Worm (Caenorhabditis elegans) whole organism, L1 larva: ENCODE measurements around the gene F09B12.3.

Experiments
- F16B12.6 ChIP-seq: fragments of 150-350 bp; optimal IDR thresholded peaks from 2 replicates; lab custom pipeline; 2014; ENCODE audit warnings: missing biosample characterization, missing genetic modification characterization
- aha-1 ChIP-seq: fragments of 150-350 bp; optimal IDR thresholded peaks from 2 replicates; lab custom pipeline; 2014; ENCODE audit warnings: missing biosample characterization, missing genetic modification characterization
- blmp-1 ChIP-seq: fragments of 150-350 bp; optimal IDR thresholded peaks from 2 replicates; lab custom pipeline; 2014; ENCODE audit warnings: missing biosample characterization, missing genetic modification characterization
- ceh-82 ChIP-seq, 3 experiments: fragments of 150-350 bp in 1 of 3; sonication (generic microtip) in 2 of 3; optimal IDR thresholded peaks; 2 replicates each; lab custom pipeline; 2014 to 2017; ENCODE audit warnings: missing biosample characterization in 3 of 3, missing genetic modification characterization in 3 of 3
- ceh-90 ChIP-seq: sonication (generic microtip); optimal IDR thresholded peaks from 2 replicates; lab custom pipeline; 2016; ENCODE audit warnings: missing genetic modification characterization, missing compliant biosample characterization
- efl-1 ChIP-seq, 4 experiments: fragments of 150-350 bp; optimal IDR thresholded peaks in 3 of 4; peaks in 1 of 4; 1 replicate in 1 of 4; 2 replicates in 3 of 4; lab custom pipeline; 2014; ENCODE audit warnings: missing biosample characterization in 2 of 4, missing genetic modification characterization in 2 of 4, missing genetic modification reagents in 2 of 4
- egl-13 ChIP-seq: sonication (generic microtip); optimal IDR thresholded peaks from 2 replicates; lab custom pipeline; 2016; ENCODE audit warnings: missing genotype, missing genetic modification reagents, missing genetic modification characterization, missing compliant biosample characterization
- egl-27 ChIP-seq, 2 experiments: fragments of 150-350 bp in 1 of 2; sonication (generic microtip); optimal IDR thresholded peaks; 3 replicates each; lab custom pipeline; 2017 to 2018; ENCODE audit warnings: missing biosample characterization in 2 of 2, missing genetic modification characterization in 2 of 2, missing genetic modification reagents in 2 of 2
- elt-3 ChIP-seq, 6 experiments: fragments of 150-350 bp in 1 of 6; sonication (generic microtip); optimal IDR thresholded peaks; 2 replicates each; lab custom pipeline; 2017 to 2018; ENCODE audit warnings: missing biosample characterization in 6 of 6, missing genetic modification characterization in 6 of 6, inconsistent platforms in 1 of 6
- fkh-4 ChIP-seq: sonication (generic microtip); optimal IDR thresholded peaks from 2 replicates; lab custom pipeline; 2016; ENCODE audit warnings: missing compliant biosample characterization, missing genetic modification characterization, borderline replicate concordance
- fos-1 ChIP-seq: fragments of 150-350 bp; optimal IDR thresholded peaks from 2 replicates; lab custom pipeline; 2014; ENCODE audit warnings: missing biosample characterization, missing genetic modification characterization
- grh-1 ChIP-seq: fragments of 200-800 bp; sonication (Bioruptor generic); IDR thresholded peaks from 2 replicates; pipeline ENCODE4 v1.3.6; 2022; ENCODE audit warnings: missing genetic modification reagents, missing genetic modification characterization, missing compliant biosample characterization
- hlh-17 ChIP-seq: fragments of 200-800 bp; sonication (Bioruptor generic); optimal IDR thresholded peaks from 2 replicates; lab custom pipeline; 2018; ENCODE audit warnings: missing genetic modification characterization, mild to moderate bottlenecking, missing compliant biosample characterization, moderate library complexity, borderline replicate concordance
- hpl-2 ChIP-seq: fragments of 150-350 bp; optimal IDR thresholded peaks from 2 replicates; lab custom pipeline; 2014; ENCODE audit warnings: missing biosample characterization, missing genetic modification reagents, missing genetic modification characterization
- lin-14 ChIP-seq: fragments of 200-800 bp; sonication (Bioruptor generic); optimal IDR thresholded peaks from 2 replicates; lab custom pipeline; 2018; ENCODE audit warnings: mild to moderate bottlenecking, missing genetic modification characterization, moderate library complexity, missing compliant biosample characterization
- lin-35 ChIP-seq, 2 experiments: fragments of 150-350 bp; optimal IDR thresholded peaks; 2 replicates each; lab custom pipeline; 2014; ENCODE audit warnings: missing biosample characterization in 2 of 2, missing genetic modification characterization in 2 of 2, missing genetic modification reagents in 2 of 2
- lin-39 ChIP-seq: fragments of 150-350 bp; optimal IDR thresholded peaks from 2 replicates; lab custom pipeline; 2014; ENCODE audit warnings: missing biosample characterization, missing genetic modification reagents, missing genetic modification characterization
- lir-3 ChIP-seq: sonication (generic microtip); optimal IDR thresholded peaks from 2 replicates; lab custom pipeline; 2016; ENCODE audit warnings: mild to moderate bottlenecking, missing genetic modification characterization, moderate library complexity, missing compliant biosample characterization; ENCODE audit not compliant: poor library complexity
- lsy-2 ChIP-seq, 2 experiments: fragments of 150-350 bp; optimal IDR thresholded peaks; 2 replicates each; lab custom pipeline; 2014; ENCODE audit warnings: missing biosample characterization in 2 of 2, missing genetic modification characterization in 2 of 2
- mdl-1 ChIP-seq, 2 experiments: fragments of 150-350 bp; optimal IDR thresholded peaks; 2 replicates each; lab custom pipeline; 2014 to 2017; ENCODE audit warnings: missing biosample characterization in 2 of 2, missing genetic modification characterization in 2 of 2, inconsistent platforms in 1 of 2
- nhr-11 ChIP-seq: fragments of 150-350 bp; optimal IDR thresholded peaks from 2 replicates; lab custom pipeline; 2014; ENCODE audit warnings: missing biosample characterization, missing genetic modification characterization
- nhr-19 ChIP-seq: fragments of 200-800 bp; sonication (Bioruptor generic); conservative IDR thresholded peaks from 2 replicates; pipeline ENCODE4 v1.3.6; 2022; ENCODE audit warnings: missing genetic modification characterization, missing compliant biosample characterization
- nhr-20 ChIP-seq: sonication (generic microtip); optimal IDR thresholded peaks from 2 replicates; lab custom pipeline; 2016; ENCODE audit warnings: mild to moderate bottlenecking, missing genetic modification characterization, missing compliant biosample characterization
- nhr-47 ChIP-seq: sonication (generic microtip); optimal IDR thresholded peaks from 2 replicates; lab custom pipeline; 2016; ENCODE audit warnings: mild to moderate bottlenecking, missing genetic modification characterization, moderate library complexity, missing compliant biosample characterization
- nhr-71 ChIP-seq: sonication (generic microtip); optimal IDR thresholded peaks from 2 replicates; lab custom pipeline; 2016; ENCODE audit warnings: mild to moderate bottlenecking, missing genetic modification characterization, moderate library complexity, missing compliant biosample characterization
- nhr-76 ChIP-seq: sonication (generic microtip); optimal IDR thresholded peaks from 2 replicates; lab custom pipeline; 2017; ENCODE audit warnings: missing biosample characterization, missing genetic modification characterization
- nhr-77 ChIP-seq: fragments of 150-350 bp; optimal IDR thresholded peaks from 2 replicates; lab custom pipeline; 2014; ENCODE audit warnings: missing biosample characterization, missing genetic modification characterization
- nhr-85 ChIP-seq: sonication (generic microtip); peaks from one replicate; lab custom pipeline; 2016; ENCODE audit warnings: missing genetic modification characterization, inconsistent platforms, missing compliant biosample characterization
- pqm-1 ChIP-seq: sonication (generic microtip); optimal IDR thresholded peaks from 3 replicates; lab custom pipeline; 2017; ENCODE audit warnings: missing biosample characterization, missing genetic modification characterization
- rnt-1 ChIP-seq: sonication (generic microtip); optimal IDR thresholded peaks from 2 replicates; lab custom pipeline; 2016; ENCODE audit warnings: mild to moderate bottlenecking, missing genetic modification characterization, moderate library complexity, missing compliant biosample characterization
- skn-1 ChIP-seq: fragments of 150-350 bp; optimal IDR thresholded peaks from 2 replicates; lab custom pipeline; 2014; ENCODE audit warnings: missing biosample characterization, missing genetic modification characterization
- sptf-1 ChIP-seq: fragments of 150-350 bp; optimal IDR thresholded peaks from 2 replicates; lab custom pipeline; 2014; ENCODE audit warnings: missing biosample characterization, missing genetic modification characterization
- sup-37 ChIP-seq: fragments of 200-800 bp; sonication (Bioruptor generic); optimal IDR thresholded peaks from 2 replicates; lab custom pipeline; 2018; ENCODE audit warnings: mild to moderate bottlenecking, missing genetic modification characterization, missing compliant biosample characterization
- unc-98 ChIP-seq: fragments of 200-800 bp; sonication (Bioruptor generic); IDR thresholded peaks from 2 replicates; pipeline ENCODE4 v1.3.6; 2022; ENCODE audit warnings: missing genetic modification characterization, missing compliant biosample characterization
- vab-15 ChIP-seq: sonication (generic microtip); optimal IDR thresholded peaks from 2 replicates; lab custom pipeline; 2017; ENCODE audit warnings: missing genotype, mild to moderate bottlenecking, missing genetic modification characterization, missing compliant biosample characterization
- zag-1 ChIP-seq: fragments of 150-350 bp; optimal IDR thresholded peaks from 2 replicates; lab custom pipeline; 2014; ENCODE audit warnings: missing biosample characterization, missing genetic modification characterization
- ztf-4 ChIP-seq: fragments of 150-350 bp; optimal IDR thresholded peaks from 2 replicates; lab custom pipeline; 2014; ENCODE audit warnings: missing biosample characterization, missing genetic modification characterization

F09B12.3 gene

DNA sequence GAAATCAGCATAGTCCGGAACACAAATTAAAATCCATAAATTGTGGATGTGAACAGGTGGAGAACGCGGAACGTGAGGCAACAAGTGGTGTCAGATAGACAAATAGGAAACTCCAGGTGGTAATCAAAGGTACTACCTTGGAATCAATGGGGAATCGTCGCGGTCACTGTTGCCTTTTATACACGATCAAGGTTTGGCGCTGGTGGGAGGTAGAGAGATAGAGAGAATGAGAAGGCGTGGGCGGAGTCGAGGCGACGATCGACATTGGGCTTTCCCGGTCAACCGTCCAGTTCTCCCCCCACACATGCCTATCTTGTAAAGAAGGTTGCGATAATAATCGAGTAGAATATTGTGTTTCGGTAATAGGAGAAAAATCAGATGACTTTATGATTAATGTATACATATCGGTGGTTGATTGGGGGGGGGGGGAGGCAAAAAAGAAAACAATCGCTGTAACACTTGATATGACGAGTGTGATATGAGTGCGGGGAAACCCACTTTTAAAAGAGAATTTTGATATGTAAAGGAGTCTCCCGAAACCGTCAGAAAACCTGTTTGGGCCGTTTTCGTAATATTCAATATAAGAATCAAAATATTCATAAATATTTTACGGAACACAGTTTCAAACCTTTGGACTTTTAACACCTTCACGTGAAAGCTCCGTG lies 20.0 kb downstream of the F09B12.3 start, which contains the start of the genes H40L08.8, H40L08.2 and H40L08.7 (continued):
- TF ChIP-seq efl-1 (optimal IDR thresholded peaks at IDR 0.05; lab: Kevin White, UChicago) (no peak), efl-1 (GFP tag; optimal IDR thresholded peaks at IDR 0.05 in 1 of 2; lab: Kevin White, UChicago) (no peak), nhr-11 (tag; lab: Kevin White, UChicago) (no peak), nhr-76 (tag; lab: Kevin White, UChicago) (no peak), ceh-90 (tag; lab: Kevin White, UChicago) (no peak), pqm-1 (no peak), lsy-2 (tag; optimal IDR thresholded peaks at IDR 0.05; lab: Kevin White, UChicago) (peak in 1 of 2 experiments; percentile 11), egl-13 (tag; lab: Kevin White, UChicago) (no peak), nhr-47 (tag; lab: Kevin White, UChicago) (peak; percentile 16), F16B12.6 (tag; lab: Kevin White, UChicago) (no peak), blmp-1 (tag; lab: Kevin White, UChicago) (peak; percentile 53), aha-1 (tag; lab: Kevin White, UChicago) (no peak), nhr-77 (tag; lab: Kevin White, UChicago) (no peak), sptf-1 (no peak), sup-37 (GFP tag; lab: Kevin White, UChicago) (no peak), vab-15 (tag; lab: Kevin White, UChicago) (no peak), nhr-85 (tag; lab: Kevin White, UChicago) (peak; percentile 90), nhr-19 (GFP tag; lab: Robert Waterston, UW) (peak; percentile 48), lir-3 (tag; lab: Kevin White, UChicago) (no peak), ceh-82 (tag; optimal IDR thresholded peaks at IDR 0.05; lab: Kevin White, UChicago) (no peak), grh-1 (GFP tag; lab: Robert Waterston, UW) (peak; percentile 33; the same call in 1 of the 2 replicates), zag-1 (no peak), egl-27 (tag; optimal IDR thresholded peaks at IDR 0.05; lab: Kevin White, UChicago) (no peak), lin-39 (tag; lab: Kevin White, UChicago) (no peak), hlh-17 (GFP tag; lab: Kevin White, UChicago) (no peak), nhr-71 (tag; lab: Kevin White, UChicago) (peak; percentile 71), unc-98 (GFP tag; lab: Robert Waterston, UW) (no peak), nhr-20 (tag; lab: Kevin White, UChicago) (peak; percentile 82), ztf-4 (tag; lab: Kevin White, UChicago) (no peak), hpl-2 (GFP tag; lab: Kevin White, UChicago) (no peak), skn-1 (tag; lab: Kevin White, UChicago) (no peak)

DNA sequence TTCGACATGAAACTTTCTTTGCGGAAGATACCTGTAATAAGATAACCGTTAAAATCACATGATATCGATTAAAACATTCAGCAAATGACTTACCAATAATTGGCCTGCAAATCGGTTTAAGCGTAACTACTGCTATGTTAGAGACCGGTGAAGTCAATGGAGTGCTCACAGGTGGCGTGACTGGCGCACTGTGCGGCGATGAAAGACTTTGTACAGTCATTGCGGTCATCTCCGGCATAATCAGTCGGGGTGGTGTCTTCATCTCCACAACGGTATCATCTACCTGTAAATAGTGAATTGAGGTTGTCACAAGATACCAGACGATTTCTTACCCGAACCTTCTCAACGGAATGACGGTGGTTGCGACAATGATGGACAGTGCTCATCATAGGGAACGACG lies 20.8 kb downstream of the F09B12.3 start:
- no peak for TF ChIP-seq fkh-4 (tag; lab: Kevin White, UChicago)
- peak in 1 of 2 experiments; percentile 22 for TF ChIP-seq lin-35 (GFP tag; optimal IDR thresholded peaks at IDR 0.05; lab: Kevin White, UChicago)
- TF ChIP-seq mdl-1 (tag; optimal IDR thresholded peaks at IDR 0.05; lab: Kevin White, UChicago), result no peak
- TF ChIP-seq, all 84 proteins: peak for 1

DNA sequence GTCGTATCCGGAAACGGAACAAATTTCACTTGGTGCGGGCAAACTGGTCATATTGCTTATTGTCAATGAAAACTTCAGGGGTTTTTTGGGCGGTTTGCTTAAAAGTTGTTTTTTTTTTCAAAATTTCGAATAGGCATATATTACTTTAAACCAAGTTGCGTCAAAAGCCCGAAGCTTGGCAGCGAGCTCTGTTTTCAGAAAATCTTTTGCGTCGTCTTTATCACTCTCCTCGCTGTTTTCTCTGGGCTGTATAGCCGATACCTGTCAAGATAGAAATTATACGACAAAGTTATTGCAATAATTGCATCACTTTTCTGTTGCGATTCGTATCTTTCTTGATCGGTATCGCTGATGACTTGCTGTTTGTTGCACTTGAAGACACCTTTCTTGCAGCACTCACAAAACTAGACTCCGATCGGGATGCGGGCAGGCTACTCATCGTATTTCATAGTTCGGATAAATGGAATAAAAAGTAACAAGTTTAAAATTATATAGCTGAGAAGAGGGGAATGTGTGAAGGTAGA lies 21.6 kb downstream of the F09B12.3 start, which contains the start of the genes H40L08.3 and H40L08.9:
H40L08.3 (minus strand) TSS at position 51 of the 524 bp plus-strand sequence.
H40L08.9 (minus strand) TSS at position 439 of the 524 bp plus-strand sequence.
- TF ChIP-seq fos-1, result no peak
- TF ChIP-seq nhr-71 (tag; lab: Kevin White, UChicago), result peak; percentile 4
- no peak for TF ChIP-seq aha-1 (tag; lab: Kevin White, UChicago)
- TF ChIP-seq skn-1 (tag; lab: Kevin White, UChicago), result no peak
- peak; percentile 72 for TF ChIP-seq nhr-85 (tag; lab: Kevin White, UChicago)
- peak; percentile 47 for TF ChIP-seq nhr-20 (tag; lab: Kevin White, UChicago)
- peak; percentile 3 for TF ChIP-seq rnt-1 (tag; lab: Kevin White, UChicago)
- TF ChIP-seq elt-3 (tag; optimal IDR thresholded peaks at IDR 0.05; lab: Kevin White, UChicago), result peak in 2 of 6 experiments; percentile 31 to 35
- peak; percentile 21 for TF ChIP-seq lin-14 (GFP tag; lab: Kevin White, UChicago)
